Fruit fly (Drosophila melanogaster) whole organism, embryonic: ENCODE measurements around the gene Sptr.

Experiments
- Bteb2 ChIP-seq: fragments of 200-800 bp; sonication (Bioruptor generic); optimal IDR thresholded peaks from 2 replicates; lab custom pipeline; 2016; ENCODE audit warnings: missing biosample characterization, missing genetic modification characterization
- CG12104 ChIP-seq: fragments of 200-800 bp; sonication (Bioruptor generic); optimal IDR thresholded peaks from 3 replicates; lab custom pipeline; 2016; ENCODE audit warnings: missing biosample characterization, missing genetic modification characterization
- CG12236 ChIP-seq: fragments of 200-800 bp; sonication (Bioruptor generic); optimal IDR thresholded peaks from 2 replicates; lab custom pipeline; 2016; ENCODE audit warnings: missing biosample characterization, missing genetic modification characterization
- CG12744 ChIP-seq: fragments of 200-800 bp; sonication (Bioruptor generic); optimal IDR thresholded peaks from 2 replicates; lab custom pipeline; 2016; ENCODE audit warnings: missing biosample characterization, missing genetic modification characterization
- CG12942 ChIP-seq: fragments of 200-800 bp; sonication (Bioruptor generic); optimal IDR thresholded peaks from 3 replicates; lab custom pipeline; 2016; ENCODE audit warnings: missing biosample characterization, missing genetic modification characterization
- CG13775 ChIP-seq: fragments of 200-800 bp; sonication (Bioruptor generic); optimal IDR thresholded peaks from 3 replicates; lab custom pipeline; 2017; ENCODE audit warnings: missing biosample characterization, mild to moderate bottlenecking, missing genetic modification characterization
- CG1529 ChIP-seq: fragments of 200-800 bp; sonication (Bioruptor generic); optimal IDR thresholded peaks from 3 replicates; lab custom pipeline; 2018; ENCODE audit warnings: missing biosample characterization, missing genetic modification characterization
- CG1603 ChIP-seq: fragments of 200-800 bp; sonication (Bioruptor generic); optimal IDR thresholded peaks from 2 replicates; lab custom pipeline; 2019; ENCODE audit warnings: missing biosample characterization, mild to moderate bottlenecking, missing genetic modification characterization, moderate library complexity
- CG17361 ChIP-seq: fragments of 200-800 bp; sonication (Bioruptor generic); IDR thresholded peaks from 3 replicates; pipeline ENCODE4 v1.3.6; 2022; ENCODE audit warnings: missing biosample characterization, missing genetic modification characterization
- CG17802 ChIP-seq: fragments of 200-800 bp; sonication (Bioruptor generic); optimal IDR thresholded peaks from 2 replicates; lab custom pipeline; 2018; ENCODE audit warnings: missing biosample characterization, mild to moderate bottlenecking, missing genetic modification characterization, moderate library complexity
- CG18619 ChIP-seq: fragments of 200-800 bp; sonication (Bioruptor generic); optimal IDR thresholded peaks from 3 replicates; lab custom pipeline; 2017; ENCODE audit warnings: missing biosample characterization, mild to moderate bottlenecking, missing genetic modification characterization
- CG2129 ChIP-seq: fragments of 200-800 bp; sonication (Bioruptor generic); IDR thresholded peaks from 2 replicates; pipeline ENCODE4 v1.3.6; 2022; ENCODE audit warnings: missing biosample characterization, missing genetic modification characterization; ENCODE audit not compliant: partially characterized antibody
- CG4360 ChIP-seq: fragments of 200-800 bp; sonication (Bioruptor generic); IDR thresholded peaks from 2 replicates; pipeline ENCODE4 v1.3.6; 2022; ENCODE audit warnings: missing biosample characterization, missing genetic modification characterization
- CG43689 ChIP-seq: fragments of 200-800 bp; sonication (Bioruptor generic); IDR thresholded peaks from 2 replicates; pipeline ENCODE4 v1.3.6; 2022; ENCODE audit warnings: missing biosample characterization, missing genetic modification characterization
- CG4404 ChIP-seq: fragments of 200-800 bp; sonication (Bioruptor generic); IDR thresholded peaks from 2 replicates; pipeline ENCODE4 v1.3.6; 2022; ENCODE audit warnings: missing biosample characterization, missing genetic modification characterization
- CG6689 ChIP-seq: fragments of 200-800 bp; sonication (Bioruptor generic); IDR thresholded peaks from 2 replicates; pipeline ENCODE4 v1.3.6; 2022; ENCODE audit warnings: missing biosample characterization, missing genetic modification characterization
- CG7786 ChIP-seq: fragments of 200-800 bp; sonication (Bioruptor generic); optimal IDR thresholded peaks from 2 replicates; lab custom pipeline; 2016; ENCODE audit warnings: missing biosample characterization, missing genetic modification characterization
- CG7928 ChIP-seq: fragments of 200-800 bp; sonication (Bioruptor generic); optimal IDR thresholded peaks from 2 replicates; lab custom pipeline; 2017; ENCODE audit warnings: missing biosample characterization, mild to moderate bottlenecking, missing genetic modification characterization
- CG8089 ChIP-seq: fragments of 200-800 bp; sonication (Bioruptor generic); optimal IDR thresholded peaks from 3 replicates; lab custom pipeline; 2016; ENCODE audit warnings: missing biosample characterization, missing genetic modification characterization
- CoRest ChIP-seq: fragments of 200-800 bp; sonication (Bioruptor generic); optimal IDR thresholded peaks from 3 replicates; lab custom pipeline; 2018; ENCODE audit warnings: missing biosample characterization, mild to moderate bottlenecking, missing genetic modification characterization, moderate library complexity
- D19A ChIP-seq: fragments of 200-800 bp; optimal IDR thresholded peaks from 3 replicates; lab custom pipeline; 2019; ENCODE audit warnings: missing biosample characterization, mild to moderate bottlenecking, missing genetic modification characterization, moderate library complexity
- Drgx ChIP-seq: fragments of 200-800 bp; sonication (Bioruptor generic); IDR thresholded peaks from 2 replicates; pipeline ENCODE4 v1.3.6; 2022; ENCODE audit warnings: missing biosample characterization, missing genetic modification characterization
- ERR ChIP-seq: fragments of 200-800 bp; sonication (Bioruptor generic); optimal IDR thresholded peaks from 2 replicates; lab custom pipeline; 2016; ENCODE audit warnings: missing biosample characterization, missing genetic modification characterization
- H15 ChIP-seq: fragments of 200-800 bp; sonication (Bioruptor generic); IDR thresholded peaks from 3 replicates; pipeline ENCODE4 v1.3.6; 2022; ENCODE audit warnings: missing biosample characterization, missing genetic modification characterization
- HLH54F ChIP-seq: fragments of 200-800 bp; sonication (Bioruptor generic); optimal IDR thresholded peaks from 3 replicates; lab custom pipeline; 2016; ENCODE audit warnings: missing biosample characterization, missing genetic modification characterization
- HmgD ChIP-seq: fragments of 200-800 bp; sonication (Bioruptor generic); optimal IDR thresholded peaks from 3 replicates; lab custom pipeline; 2016; ENCODE audit warnings: missing biosample characterization, missing genetic modification characterization
- Hr78 ChIP-seq, 2 experiments: fragments of 200-800 bp in 1 of 2; fragments of >200 bp in 1 of 2; sonication (Bioruptor generic) in 1 of 2; optimal IDR thresholded peaks; 2 replicates each; lab custom pipeline; 2017 to 2019; ENCODE audit warnings: missing biosample characterization in 2 of 2, missing genetic modification characterization in 2 of 2, mild to moderate bottlenecking in 1 of 2, moderate library complexity in 1 of 2
- Lhr ChIP-seq: fragments of 200-800 bp; sonication (Bioruptor generic); optimal IDR thresholded peaks from 3 replicates; lab custom pipeline; 2017; ENCODE audit warnings: mild to moderate bottlenecking, missing biosample characterization, missing genetic modification reagents, missing genetic modification characterization
- Lpt ChIP-seq: fragments of >200 bp; optimal IDR thresholded peaks from 2 replicates; lab custom pipeline; 2018; ENCODE audit warnings: missing biosample characterization, missing genetic modification characterization
- Max ChIP-seq: fragments of 200-800 bp; sonication (Bioruptor generic); optimal IDR thresholded peaks from 2 replicates; lab custom pipeline; 2016; ENCODE audit warnings: missing biosample characterization, mild to moderate bottlenecking, missing genetic modification characterization
- Myb ChIP-seq: fragments of 200-800 bp; sonication (Bioruptor generic); optimal IDR thresholded peaks from 2 replicates; lab custom pipeline; 2016; ENCODE audit warnings: missing biosample characterization, missing genetic modification characterization
- Nf-YB ChIP-seq: fragments of 200-800 bp; sonication (Bioruptor generic); optimal IDR thresholded peaks from 3 replicates; lab custom pipeline; 2019; ENCODE audit warnings: missing biosample characterization, mild to moderate bottlenecking, missing genetic modification characterization, moderate library complexity
- Opbp ChIP-seq: fragments of 200-800 bp; sonication (Bioruptor generic); IDR thresholded peaks from 3 replicates; pipeline ENCODE4 v1.3.6; 2022; ENCODE audit warnings: missing biosample characterization, missing genetic modification characterization; ENCODE audit not compliant: partially characterized antibody
- Spps ChIP-seq: fragments of 200-800 bp; sonication (Bioruptor generic); optimal IDR thresholded peaks from 2 replicates; lab custom pipeline; 2018; ENCODE audit warnings: missing biosample characterization, mild to moderate bottlenecking, missing genetic modification characterization
- Sry-β ChIP-seq: fragments of 200-800 bp; sonication (Bioruptor generic); optimal IDR thresholded peaks from 2 replicates; lab custom pipeline; 2018; ENCODE audit warnings: missing biosample characterization, mild to moderate bottlenecking, missing genetic modification characterization, moderate library complexity
- Sry-δ ChIP-seq: fragments of 200-800 bp; sonication (Bioruptor generic); optimal IDR thresholded peaks from 2 replicates; lab custom pipeline; 2016; ENCODE audit warnings: missing biosample characterization, missing genetic modification characterization
- ab ChIP-seq: fragments of 200-800 bp; sonication (Bioruptor generic); optimal IDR thresholded peaks from 2 replicates; lab custom pipeline; 2016; ENCODE audit warnings: missing biosample characterization, missing genetic modification characterization
- corto ChIP-seq: fragments of 200-800 bp; sonication (Bioruptor generic); optimal IDR thresholded peaks from 2 replicates; lab custom pipeline; 2016; ENCODE audit warnings: missing biosample characterization, mild to moderate bottlenecking, missing genetic modification characterization, moderate library complexity
- disco-r ChIP-seq: fragments of 200-800 bp; sonication (Bioruptor generic); optimal IDR thresholded peaks from 2 replicates; lab custom pipeline; 2016; ENCODE audit warnings: missing biosample characterization, missing genetic modification characterization
- dpn ChIP-seq, 2 experiments: fragments of 200-800 bp; sonication (Bioruptor generic); optimal IDR thresholded peaks; 3 replicates each; lab custom pipeline; 2016; ENCODE audit warnings: missing biosample characterization in 2 of 2, missing genetic modification characterization in 2 of 2
- esg ChIP-seq: fragments of 200-800 bp; sonication (Bioruptor generic); conservative IDR thresholded peaks from 2 replicates; pipeline ENCODE4 v1.3.6; 2022; ENCODE audit warnings: missing biosample characterization, missing genetic modification characterization
- gcm2 ChIP-seq: fragments of 200-800 bp; sonication (Bioruptor generic); optimal IDR thresholded peaks from 2 replicates; lab custom pipeline; 2016; ENCODE audit warnings: missing biosample characterization, missing genetic modification characterization
- gsb-n ChIP-seq: fragments of 200-800 bp; sonication (Bioruptor generic); optimal IDR thresholded peaks from 3 replicates; lab custom pipeline; 2018; ENCODE audit warnings: missing biosample characterization, mild to moderate bottlenecking, missing genetic modification characterization
- jumu ChIP-seq: fragments of 200-800 bp; sonication (Bioruptor generic); optimal IDR thresholded peaks from 3 replicates; lab custom pipeline; 2016; ENCODE audit warnings: missing biosample characterization, missing genetic modification characterization
- lab ChIP-seq: fragments of 200-800 bp; sonication (Bioruptor generic); optimal IDR thresholded peaks from 3 replicates; lab custom pipeline; 2017; ENCODE audit warnings: missing biosample characterization, missing genetic modification characterization, mild to moderate bottlenecking, moderate library complexity, missing genetic modification reagents
- oc ChIP-seq: fragments of 200-800 bp; sonication (Bioruptor generic); optimal IDR thresholded peaks from 2 replicates; lab custom pipeline; 2018; ENCODE audit warnings: missing biosample characterization, mild to moderate bottlenecking, missing genetic modification characterization, moderate library complexity
- pan ChIP-seq, 4 experiments: fragments of >200 bp in 3 of 4; fragments of 200-800 bp in 1 of 4; sonication (Bioruptor generic) in 1 of 4; optimal IDR thresholded peaks in 3 of 4; IDR thresholded peaks in 1 of 4; 2 replicates each; pipeline versions ENCODE4 v1.3.6 to Lab custom; 2017 to 2022; ENCODE audit warnings: missing biosample characterization in 2 of 4, missing genetic modification characterization in 2 of 4, mixed read lengths in 1 of 4
- pfk ChIP-seq: fragments of 200-800 bp; sonication (Bioruptor generic); optimal IDR thresholded peaks from 2 replicates; lab custom pipeline; 2018; ENCODE audit warnings: missing biosample characterization, mild to moderate bottlenecking, missing genetic modification characterization, moderate library complexity
- sisA ChIP-seq: fragments of 200-800 bp; sonication (Bioruptor generic); IDR thresholded peaks from 2 replicates; pipeline ENCODE4 v1.3.6; 2022; ENCODE audit warnings: missing biosample characterization, missing genetic modification characterization
- zfh1 ChIP-seq: fragments of 200-800 bp; sonication (Bioruptor generic); IDR thresholded peaks from 3 replicates; pipeline ENCODE4 v1.3.6; 2022; ENCODE audit warnings: missing biosample characterization, missing genetic modification characterization

Sptr gene

dm6 chrX:8444883-8445572, 19.2 kb downstream of the Sptr start (continued):
- TF ChIP-seq HLH54F (GFP tag; lab: Kevin White, UChicago) (no peak), pfk (GFP tag; lab: Kevin White, UChicago) (no peak), corto (GFP tag; lab: Kevin White, UChicago) (no peak), zfh1 (GFP tag; lab: Robert Waterston, UW) (no peak), pan (optimal IDR thresholded peaks at IDR 0.05; lab: Kevin White, UChicago) (no peak), pan (GFP tag; optimal IDR thresholded peaks at IDR 0.05 in 1 of 2, IDR thresholded peaks at IDR 0.05 in 1 of 2) (no peak), esg (GFP tag; lab: Robert Waterston, UW) (0 out of 2 replicates have a peak, but pooled peaks have one; percentile 17), gsb-n (tag; lab: Kevin White, UChicago) (peak; percentile 71), CG1529 (no peak), CG7928 (no peak), Max (GFP tag; lab: Kevin White, UChicago) (no peak), Opbp (no peak), Nf-YB (peak; percentile 53), CG2129 (no peak), ab (GFP tag; lab: Kevin White, UChicago) (no peak), Drgx (GFP tag; lab: Robert Waterston, UW) (no peak), Hr78 (GFP tag; optimal IDR thresholded peaks at IDR 0.05; lab: Kevin White, UChicago) (no peak), CG4404 (GFP tag; lab: Robert Waterston, UW) (peak; percentile 62), Spps (tag; lab: Kevin White, UChicago) (peak; percentile 61), sisA (peak; percentile 23; the same call in 1 of the 2 replicates), CG4360 (peak; percentile 49), H15 (GFP tag; lab: Robert Waterston, UW) (no peak), CG1603 (tag; lab: Kevin White, UChicago) (peak; percentile 35), D19A (tag; lab: Kevin White, UChicago) (peak; percentile 77), CG43689 (GFP tag; lab: Robert Waterston, UW) (no peak), oc (tag; lab: Kevin White, UChicago) (peak; percentile 14), jumu (no peak), CG17802 (no peak), Lpt (GFP tag; lab: Kevin White, UChicago) (no peak), Myb (GFP tag; lab: Kevin White, UChicago) (no peak), Sry-δ (GFP tag; lab: Kevin White, UChicago) (no peak), gcm2 (GFP tag; lab: Kevin White, UChicago) (no peak), CG12744 (GFP tag; lab: Kevin White, UChicago) (no peak), HmgD (no peak), dpn (GFP tag; optimal IDR thresholded peaks at IDR 0.05; lab: Kevin White, UChicago) (no peak), CG6689 (GFP tag; lab: Robert Waterston, UW) (peak; percentile 62; the same call in 1 of the 2 replicates), CG12104 (GFP tag; lab: Kevin White, UChicago) (no peak), CG12236 (GFP tag; lab: Kevin White, UChicago) (no peak), lab (GFP tag; lab: Kevin White, UChicago) (peak; percentile 61), CG7786 (GFP tag; lab: Kevin White, UChicago) (no peak), disco-r (no peak), CG12942 (GFP tag; lab: Kevin White, UChicago) (no peak), CG18619 (no peak), CG17361 (GFP tag; lab: Robert Waterston, UW) (peak; percentile 85), ERR (GFP tag; lab: Kevin White, UChicago) (no peak), Bteb2 (GFP tag; lab: Kevin White, UChicago) (no peak), CG8089 (no peak), Sry-β (GFP tag; lab: Kevin White, UChicago) (no peak), Lhr (no peak), CoRest (tag; lab: Kevin White, UChicago) (peak; percentile 77), CG13775 (GFP tag; lab: Kevin White, UChicago) (peak; percentile 45)
